Worm (Caenorhabditis elegans) whole organism, early embryonic: Measurements from ENCODE around the gene gnrr-4.

ENCODE experiments used
- B0310.2 ChIP-seq: sonication (generic microtip); optimal IDR thresholded peaks from 2 replicates; lab custom pipeline; 2016; ENCODE audit warnings: mild to moderate bottlenecking, missing genetic modification characterization, missing compliant biosample characterization
- F13C5.2 ChIP-seq: sonication (generic microtip); optimal IDR thresholded peaks from 2 replicates; lab custom pipeline; 2017; ENCODE audit warnings: mild to moderate bottlenecking, missing genetic modification characterization, inconsistent platforms, missing compliant biosample characterization
- aly-1 ChIP-seq: sonication (generic microtip); optimal IDR thresholded peaks from 2 replicates; lab custom pipeline; 2016; ENCODE audit warnings: missing genetic modification characterization, missing compliant biosample characterization
- ama-1 ChIP-seq: fragments of 150-350 bp; optimal IDR thresholded peaks from 2 replicates; lab custom pipeline; 2014
- ceh-13 ChIP-seq: fragments of 200-800 bp; sonication (Bioruptor generic); optimal IDR thresholded peaks from 2 replicates; lab custom pipeline; 2018; ENCODE audit warnings: mild to moderate bottlenecking, missing genetic modification characterization, missing compliant biosample characterization
- ceh-36 ChIP-seq: sonication (generic microtip); optimal IDR thresholded peaks from 2 replicates; lab custom pipeline; 2016; ENCODE audit warnings: missing genetic modification characterization, inconsistent platforms, missing compliant biosample characterization
- ets-7 ChIP-seq: sonication (generic microtip); optimal IDR thresholded peaks from 2 replicates; lab custom pipeline; 2016; ENCODE audit warnings: missing genotype, missing genetic modification characterization, missing compliant biosample characterization
- flt-1 ChIP-seq: fragments of 200-800 bp; sonication (Bioruptor generic); IDR thresholded peaks from 2 replicates; pipeline ENCODE4 v1.3.6; 2022; ENCODE audit warnings: missing genetic modification characterization, missing compliant biosample characterization
- hmbx-1 ChIP-seq: sonication (generic microtip); optimal IDR thresholded peaks from 2 replicates; lab custom pipeline; 2016; ENCODE audit warnings: mild to moderate bottlenecking, missing genetic modification characterization, missing compliant biosample characterization
- hmg-4 ChIP-seq: fragments of 200-800 bp; sonication (Bioruptor generic); optimal IDR thresholded peaks from 2 replicates; lab custom pipeline; 2018; ENCODE audit warnings: mild to moderate bottlenecking, missing genetic modification characterization, missing compliant biosample characterization
- hnd-1 ChIP-seq: sonication (generic microtip); optimal IDR thresholded peaks from 2 replicates; lab custom pipeline; 2016; ENCODE audit warnings: missing genetic modification characterization, missing compliant biosample characterization
- pes-1 ChIP-seq: fragments of 200-800 bp; sonication (Bioruptor generic); IDR thresholded peaks from 2 replicates; pipeline ENCODE4 v1.3.6; 2022; ENCODE audit warnings: missing genetic modification reagents, missing genetic modification characterization, missing compliant biosample characterization
- scrt-1 ChIP-seq: fragments of 200-800 bp; sonication (Bioruptor generic); IDR thresholded peaks from 2 replicates; pipeline ENCODE4 v1.3.6; 2022; ENCODE audit warnings: missing genetic modification characterization, missing compliant biosample characterization
- sea-1 ChIP-seq: fragments of 200-800 bp; sonication (Bioruptor generic); conservative IDR thresholded peaks from 2 replicates; pipeline ENCODE4 v1.3.6; 2022; ENCODE audit warnings: missing genetic modification characterization, missing compliant biosample characterization
- tbx-11 ChIP-seq: fragments of 200-800 bp; sonication (Bioruptor generic); IDR thresholded peaks from 2 replicates; pipeline ENCODE4 v1.3.6; 2022; ENCODE audit warnings: missing genetic modification characterization, missing compliant biosample characterization
- tbx-37 ChIP-seq: fragments of 200-800 bp; sonication (Bioruptor generic); conservative IDR thresholded peaks from 2 replicates; pipeline ENCODE4 v1.3.6; 2022; ENCODE audit warnings: missing genetic modification reagents, missing genetic modification characterization, missing compliant biosample characterization
- tra-4 ChIP-seq: sonication (generic microtip); optimal IDR thresholded peaks from 2 replicates; lab custom pipeline; 2017; ENCODE audit warnings: missing genetic modification characterization, missing compliant biosample characterization

Gene gnrr-4

ce11 chrX:5743209-5743608 lies at the start of gene gnrr-4:
TSS of gene gnrr-4 (minus strand) at chrX:5743309.
- TF ChIP-seq tbx-11 (no peak), ceh-13 (GFP tag; lab: Kevin White, UChicago) (no peak), B0310.2 (tag; lab: Kevin White, UChicago) (no peak), ceh-36 (tag; lab: Kevin White, UChicago) (no peak), pes-1 (GFP tag; lab: Robert Waterston, UW) (no peak), F13C5.2 (tag; lab: Kevin White, UChicago) (no peak)

- TF ChIP-seq ceh-36 (tag; lab: Kevin White, UChicago) (no peak), tbx-37 (GFP tag; lab: Robert Waterston, UW) (no peak), B0310.2 (tag; lab: Kevin White, UChicago) (no peak), flt-1 (GFP tag; lab: Robert Waterston, UW) (no peak), aly-1 (tag; lab: Kevin White, UChicago) (no peak), hmbx-1 (tag; lab: Kevin White, UChicago) (no peak), tbx-11 (no peak)
Observed at ce11 chrX:5790915-5791314, 47.8 kb upstream of the gnrr-4 start, which contains the start of gene twnk-1. TSS of gene twnk-1 (plus strand) at chrX:5791215.

- TF ChIP-seq sea-1 = no peak
- TF ChIP-seq flt-1 (GFP tag; lab: Robert Waterston, UW) = no peak
- no peak for TF ChIP-seq ama-1 (lab: Kevin White, UChicago)
- TF ChIP-seq aly-1 (tag; lab: Kevin White, UChicago) = no peak
- no peak for TF ChIP-seq hmbx-1 (tag; lab: Kevin White, UChicago)
- TF ChIP-seq F13C5.2 (tag; lab: Kevin White, UChicago) = no peak
- no peak for TF ChIP-seq ets-7 (tag; lab: Kevin White, UChicago)
- TF ChIP-seq B0310.2 (tag; lab: Kevin White, UChicago) = no peak
- no peak for TF ChIP-seq hnd-1 (tag; lab: Kevin White, UChicago)
- no peak for TF ChIP-seq ceh-13 (GFP tag; lab: Kevin White, UChicago)
Observed at ce11 chrX:5787861-5788260, 44.8 kb upstream of the gnrr-4 start, which contains the start of gene F46G11.2. TSS of gene F46G11.2 (plus strand) at chrX:5788161.

ce11 chrX:5786193-5786592 lies 43.1 kb upstream of the gnrr-4 start, which contains the start of gene F46G11.6:
TSS of gene F46G11.6 (plus strand) at chrX:5786493.
- TF ChIP-seq ama-1 (lab: Kevin White, UChicago) = no peak
- no peak for TF ChIP-seq tra-4

ce11 chrX:5782153-5782552 lies 39.0 kb upstream of the gnrr-4 start, which contains the start of gene gakh-1:
TSS of gene gakh-1 (plus strand) at chrX:5782499.
- no peak for TF ChIP-seq pes-1 (GFP tag; lab: Robert Waterston, UW)
- TF ChIP-seq tbx-37 (GFP tag; lab: Robert Waterston, UW) = no peak
- no peak for TF ChIP-seq ama-1 (lab: Kevin White, UChicago)
- TF ChIP-seq flt-1 (GFP tag; lab: Robert Waterston, UW) = no peak
- no peak for TF ChIP-seq hmg-4
- no peak for TF ChIP-seq F13C5.2 (tag; lab: Kevin White, UChicago)
- TF ChIP-seq hnd-1 (tag; lab: Kevin White, UChicago) = no peak
- no peak for TF ChIP-seq sea-1

- no peak for TF ChIP-seq hmg-4
- no peak for TF ChIP-seq ceh-13 (GFP tag; lab: Kevin White, UChicago)
- TF ChIP-seq tra-4 = no peak
- TF ChIP-seq F13C5.2 (tag; lab: Kevin White, UChicago) = no peak
- TF ChIP-seq flt-1 (GFP tag; lab: Robert Waterston, UW) = no peak
- TF ChIP-seq aly-1 (tag; lab: Kevin White, UChicago) = no peak
- TF ChIP-seq ets-7 (tag; lab: Kevin White, UChicago) = no peak
- no peak for TF ChIP-seq B0310.2 (tag; lab: Kevin White, UChicago)
- TF ChIP-seq tbx-11 = no peak
- no peak for TF ChIP-seq ama-1 (lab: Kevin White, UChicago)
- no peak for TF ChIP-seq ceh-36 (tag; lab: Kevin White, UChicago)
- TF ChIP-seq tbx-37 (GFP tag; lab: Robert Waterston, UW) = no peak
- TF ChIP-seq hmbx-1 (tag; lab: Kevin White, UChicago) = no peak
- no peak for TF ChIP-seq hnd-1 (tag; lab: Kevin White, UChicago)
- TF ChIP-seq pes-1 (GFP tag; lab: Robert Waterston, UW) = no peak
- TF ChIP-seq sea-1 = no peak
- TF ChIP-seq scrt-1 (GFP tag; lab: Robert Waterston, UW) = no peak
Observed at ce11 chrX:5781294-5781693, 38.2 kb upstream of the gnrr-4 start.

ce11 chrX:5780672-5781182 lies 37.6 kb upstream of the gnrr-4 start, which contains the start of gene sft-4:
TSS of gene sft-4 (minus strand) at chrX:5780722.
- TF ChIP-seq tbx-37 (GFP tag; lab: Robert Waterston, UW) (no peak), hmg-4 (no peak), flt-1 (GFP tag; lab: Robert Waterston, UW) (no peak), F13C5.2 (tag; lab: Kevin White, UChicago) (no peak), tbx-11 (no peak), aly-1 (tag; lab: Kevin White, UChicago) (no peak)

ce11 chrX:5775804-5776252 lies 32.7 kb upstream of the gnrr-4 start:
- TF ChIP-seq pes-1 (GFP tag; lab: Robert Waterston, UW) (peak; percentile 7; the same call in 1 of the 2 replicates), tbx-11 (no peak), F13C5.2 (tag; lab: Kevin White, UChicago) (peak; percentile 59), B0310.2 (tag; lab: Kevin White, UChicago) (no peak), hmbx-1 (tag; lab: Kevin White, UChicago) (no peak), tbx-37 (GFP tag; lab: Robert Waterston, UW) (no peak), hnd-1 (tag; lab: Kevin White, UChicago) (no peak), aly-1 (tag; lab: Kevin White, UChicago) (peak; percentile 63), hmg-4 (peak; percentile 33), tra-4 (no peak), ama-1 (lab: Kevin White, UChicago) (no peak), sea-1 (0 out of 2 replicates have a peak, but pooled peaks have one; percentile 26), ceh-36 (tag; lab: Kevin White, UChicago) (no peak), ets-7 (tag; lab: Kevin White, UChicago) (no peak), ceh-13 (GFP tag; lab: Kevin White, UChicago) (no peak), scrt-1 (GFP tag; lab: Robert Waterston, UW) (no peak), flt-1 (GFP tag; lab: Robert Waterston, UW) (no peak)
